Worm (Caenorhabditis elegans) whole organism, midembryonic: ENCODE data around the gene Y49F6C.6.

Experiments used
- T22C8.4 ChIP-seq: fragments of 200-800 bp; sonication (Bioruptor generic); IDR thresholded peaks from 2 replicates; pipeline ENCODE4 v1.3.6; 2022; ENCODE audit warnings: missing genetic modification characterization, missing compliant biosample characterization
- cog-1 ChIP-seq: sonication (generic microtip); optimal IDR thresholded peaks from 2 replicates; lab custom pipeline; 2016; ENCODE audit warnings: missing genetic modification characterization, missing compliant biosample characterization
- flt-1 ChIP-seq: fragments of 200-800 bp; sonication (Bioruptor generic); IDR thresholded peaks from 2 replicates; pipeline ENCODE4 v1.3.6; 2022; ENCODE audit warnings: missing genetic modification characterization, missing compliant biosample characterization
- klf-2 ChIP-seq: fragments of 200-800 bp; sonication (Bioruptor generic); conservative IDR thresholded peaks from 2 replicates; pipeline ENCODE4 v1.3.6; 2022; ENCODE audit warnings: missing genetic modification reagents, missing genetic modification characterization, missing compliant biosample characterization
- med-1 ChIP-seq: sonication (generic microtip); optimal IDR thresholded peaks from 2 replicates; lab custom pipeline; 2017; ENCODE audit warnings: missing genetic modification characterization, mild to moderate bottlenecking, missing compliant biosample characterization, antibody characterized with exemption, missing genetic modification reagents; ENCODE audit not compliant: insufficient read depth
- ref-1 ChIP-seq: fragments of 200-800 bp; sonication (Bioruptor generic); conservative IDR thresholded peaks from 2 replicates; pipeline ENCODE4 v1.3.6; 2022; ENCODE audit warnings: missing genetic modification reagents, missing genetic modification characterization, missing compliant biosample characterization
- tab-1 ChIP-seq: fragments of 200-800 bp; sonication (Bioruptor generic); IDR thresholded peaks from 2 replicates; pipeline ENCODE4 v1.3.6; 2022; ENCODE audit warnings: missing genetic modification characterization, missing compliant biosample characterization
- ztf-23 ChIP-seq: fragments of 200-800 bp; sonication (Bioruptor generic); IDR thresholded peaks from 2 replicates; pipeline ENCODE4 v1.3.6; 2022; ENCODE audit warnings: missing genetic modification reagents, missing genetic modification characterization, missing compliant biosample characterization
- ztf-29 ChIP-seq: fragments of 200-800 bp; sonication (Bioruptor generic); IDR thresholded peaks from 2 replicates; pipeline ENCODE4 v1.3.6; 2022; ENCODE audit warnings: missing genetic modification reagents, missing genetic modification characterization, missing compliant biosample characterization

The Y49F6C.6 gene

DNA sequence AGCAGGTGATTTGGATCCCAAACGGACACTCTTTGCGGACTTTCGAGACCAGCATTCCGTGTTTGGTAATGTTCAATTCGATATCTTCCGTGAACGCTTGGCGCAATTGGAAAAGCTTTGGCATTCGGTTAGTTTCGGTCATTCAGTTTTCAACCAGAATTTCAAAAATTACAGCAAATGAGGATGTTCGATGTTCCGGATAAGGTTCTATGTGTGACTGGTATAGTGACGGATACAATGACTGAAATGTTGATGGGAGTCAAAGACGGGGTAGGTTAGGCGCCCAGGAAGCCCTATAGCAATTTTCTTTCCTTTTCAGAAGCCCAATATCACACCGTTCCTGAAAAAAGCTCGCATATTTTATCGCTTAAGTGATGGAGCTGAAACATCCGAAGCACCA, 16.1 kb upstream of the Y49F6C.6 start:
- TF ChIP-seq flt-1 (GFP tag; lab: Robert Waterston, UW) (no peak), ztf-29 (GFP tag; lab: Robert Waterston, UW) (no peak), T22C8.4 (GFP tag; lab: Robert Waterston, UW) (no peak), ztf-23 (GFP tag; lab: Robert Waterston, UW) (no peak), tab-1 (no peak), cog-1 (no peak), med-1 (no peak)

DNA sequence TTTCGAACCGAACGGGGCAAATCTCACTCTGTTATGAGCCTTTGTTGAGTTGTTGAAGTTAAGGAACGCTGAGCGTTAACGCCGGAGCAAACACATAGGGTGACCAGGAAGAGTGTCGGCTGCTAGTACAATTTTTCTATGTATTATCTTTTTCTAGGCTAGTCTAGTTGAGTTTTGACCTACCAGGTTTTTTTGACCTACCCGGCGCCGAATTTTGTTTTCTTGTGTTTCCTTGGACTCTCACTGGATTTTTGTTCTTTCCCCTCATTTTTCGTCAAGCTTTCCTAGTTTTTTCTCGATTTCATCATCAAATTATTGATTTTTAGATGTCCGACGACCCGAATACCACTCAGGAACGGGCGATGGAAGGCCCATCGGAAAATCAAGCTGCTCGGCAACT, 14.5 kb upstream of the Y49F6C.6 start, which contains the start of gene T06D4.1:
Gene T06D4.1, plus strand, starts transcription at position 321 of the 400 bp plus-strand sequence.
- TF ChIP-seq flt-1 (GFP tag; lab: Robert Waterston, UW) (no peak), tab-1 (no peak), klf-2 (GFP tag; lab: Robert Waterston, UW) (no peak), ztf-23 (GFP tag; lab: Robert Waterston, UW) (no peak), T22C8.4 (GFP tag; lab: Robert Waterston, UW) (no peak), ref-1 (GFP tag; lab: Robert Waterston, UW) (no peak), med-1 (no peak), cog-1 (no peak), ztf-29 (GFP tag; lab: Robert Waterston, UW) (no peak)

- TF ChIP-seq klf-2 (GFP tag; lab: Robert Waterston, UW) (no peak), T22C8.4 (GFP tag; lab: Robert Waterston, UW) (no peak), ztf-29 (GFP tag; lab: Robert Waterston, UW) (no peak), flt-1 (GFP tag; lab: Robert Waterston, UW) (no peak), med-1 (no peak), tab-1 (no peak), cog-1 (no peak)
Observed at ce11 chrII:3378275-3378674, 11.3 kb upstream of the Y49F6C.6 start, which contains the start of gene Y49F6C.2. Gene Y49F6C.2 (plus strand): TSS chrII:3378575.

DNA sequence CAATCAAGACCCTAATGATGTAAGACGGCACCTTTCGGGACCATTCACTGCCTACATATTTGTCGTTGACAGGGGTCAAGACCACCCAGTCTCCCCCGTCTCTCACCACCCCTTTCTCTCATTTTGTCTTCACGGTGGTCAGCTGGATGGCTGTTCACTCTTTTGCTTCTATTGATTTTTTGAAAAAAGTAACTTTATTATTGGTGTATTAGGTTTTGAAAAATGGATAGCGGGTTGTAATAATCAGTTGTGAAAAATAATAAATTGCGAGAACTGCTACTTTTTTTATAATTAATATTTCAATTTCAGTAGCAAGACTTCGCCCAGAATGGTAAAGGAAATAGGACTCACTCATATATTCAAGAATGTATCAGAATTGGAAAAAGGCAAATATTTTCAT, 9.8 kb upstream of the Y49F6C.6 start, which contains the start of gene bath-9:
Gene bath-9, plus strand, starts transcription at position 301 of the 400 bp plus-strand sequence.
- no peak for TF ChIP-seq ztf-23 (GFP tag; lab: Robert Waterston, UW)
- TF ChIP-seq cog-1 = no peak
- TF ChIP-seq ztf-29 (GFP tag; lab: Robert Waterston, UW) = no peak
- no peak for TF ChIP-seq klf-2 (GFP tag; lab: Robert Waterston, UW)
- no peak for TF ChIP-seq ref-1 (GFP tag; lab: Robert Waterston, UW)
- no peak for TF ChIP-seq T22C8.4 (GFP tag; lab: Robert Waterston, UW)
- TF ChIP-seq flt-1 (GFP tag; lab: Robert Waterston, UW) = no peak
- no peak for TF ChIP-seq med-1

DNA sequence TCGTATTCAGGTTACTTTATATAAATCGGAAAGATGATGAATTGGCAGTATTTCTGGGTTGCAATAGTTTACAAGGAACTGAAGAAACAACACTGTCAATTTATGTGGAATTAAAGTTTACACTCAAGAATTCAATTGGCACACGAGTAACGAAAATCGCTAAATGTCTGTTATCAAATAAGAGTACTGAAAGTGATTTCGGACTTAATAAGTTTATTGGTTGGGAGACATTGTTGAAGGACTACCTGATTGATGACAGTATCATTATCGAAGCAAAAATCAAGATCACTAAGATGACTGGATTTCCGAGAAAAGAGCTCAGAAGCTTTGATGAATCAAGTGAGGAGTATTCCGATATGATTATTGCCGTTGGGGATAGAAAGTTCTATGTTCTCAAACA, 8.3 kb upstream of the Y49F6C.6 start:
- TF ChIP-seq T22C8.4 (GFP tag; lab: Robert Waterston, UW) (no peak), tab-1 (no peak)

- TF ChIP-seq T22C8.4 (GFP tag; lab: Robert Waterston, UW) = no peak
- no peak for TF ChIP-seq klf-2 (GFP tag; lab: Robert Waterston, UW)
- TF ChIP-seq ztf-23 (GFP tag; lab: Robert Waterston, UW) = no peak
- TF ChIP-seq tab-1 = no peak
- no peak for TF ChIP-seq med-1
- TF ChIP-seq cog-1 = no peak
- TF ChIP-seq ref-1 (GFP tag; lab: Robert Waterston, UW) = no peak
- no peak for TF ChIP-seq flt-1 (GFP tag; lab: Robert Waterston, UW)
- no peak for TF ChIP-seq ztf-29 (GFP tag; lab: Robert Waterston, UW)
Observed at ce11 chrII:3374779-3375178, 7.8 kb upstream of the Y49F6C.6 start, which contains the start of gene bath-10. Gene bath-10 (plus strand): TSS chrII:3375079.

DNA sequence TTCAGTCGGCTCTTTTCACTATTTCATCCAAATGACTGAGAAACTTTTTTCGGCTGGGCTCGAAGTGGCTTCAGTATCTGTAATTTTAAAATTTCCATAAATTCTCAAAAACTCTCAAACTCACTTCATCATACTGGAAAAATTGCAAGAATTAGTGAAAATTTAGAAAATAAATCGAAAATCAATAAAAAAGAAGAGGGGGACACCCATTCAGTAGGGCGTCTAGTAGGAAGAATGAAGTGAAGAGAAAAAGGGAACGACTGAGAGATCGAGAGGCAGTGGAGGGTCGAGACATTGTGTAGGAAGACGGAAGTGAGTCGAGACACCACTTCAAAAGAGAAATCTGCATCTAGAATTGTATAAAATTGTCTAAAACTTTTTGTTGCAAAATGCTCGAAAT, 6.9 kb upstream of the Y49F6C.6 start:
- no peak for TF ChIP-seq tab-1
- no peak for TF ChIP-seq T22C8.4 (GFP tag; lab: Robert Waterston, UW)
- no peak for TF ChIP-seq flt-1 (GFP tag; lab: Robert Waterston, UW)
- no peak for TF ChIP-seq ztf-23 (GFP tag; lab: Robert Waterston, UW)
- no peak for TF ChIP-seq ztf-29 (GFP tag; lab: Robert Waterston, UW)
- TF ChIP-seq cog-1 = no peak
- no peak for TF ChIP-seq med-1
- TF ChIP-seq ref-1 (GFP tag; lab: Robert Waterston, UW) = no peak
- no peak for TF ChIP-seq klf-2 (GFP tag; lab: Robert Waterston, UW)

- TF ChIP-seq T22C8.4 (GFP tag; lab: Robert Waterston, UW) (no peak), tab-1 (no peak), ref-1 (GFP tag; lab: Robert Waterston, UW) (no peak), med-1 (no peak), ztf-23 (GFP tag; lab: Robert Waterston, UW) (no peak), flt-1 (GFP tag; lab: Robert Waterston, UW) (no peak), klf-2 (GFP tag; lab: Robert Waterston, UW) (no peak), cog-1 (no peak), ztf-29 (GFP tag; lab: Robert Waterston, UW) (no peak)
Observed at ce11 chrII:3371010-3371409, 4.0 kb upstream of the Y49F6C.6 start, which contains the start of gene bath-23. Gene bath-23 (plus strand): TSS chrII:3371310.

ce11 chrII:3370061-3370460, 3.1 kb upstream of the Y49F6C.6 start, which contains the start of gene Y49F6C.8:
Gene Y49F6C.8 (minus strand): TSS chrII:3370111.
- TF ChIP-seq flt-1 (GFP tag; lab: Robert Waterston, UW) (no peak), ref-1 (GFP tag; lab: Robert Waterston, UW) (no peak), T22C8.4 (GFP tag; lab: Robert Waterston, UW) (no peak), cog-1 (no peak), klf-2 (GFP tag; lab: Robert Waterston, UW) (no peak), tab-1 (no peak), ztf-23 (GFP tag; lab: Robert Waterston, UW) (no peak), med-1 (no peak), ztf-29 (GFP tag; lab: Robert Waterston, UW) (no peak)

DNA sequence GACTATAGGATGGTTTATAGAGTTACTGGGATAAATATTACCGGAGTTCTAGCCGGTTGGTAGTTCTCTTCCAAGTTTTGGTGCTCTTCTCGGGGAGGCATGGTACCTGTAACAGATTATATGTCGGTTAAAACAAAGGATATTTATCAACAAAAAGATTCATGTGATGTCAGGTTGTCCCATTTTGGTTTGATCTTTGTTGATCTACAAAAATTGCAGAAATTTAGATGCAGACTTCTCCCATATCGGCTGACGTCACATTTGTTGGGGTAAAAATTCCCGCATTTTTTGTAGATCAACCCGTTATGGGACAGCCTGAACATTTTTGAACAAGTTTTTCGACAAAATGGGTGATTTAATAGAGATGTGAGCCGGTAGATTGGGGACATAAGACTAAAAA, 1.1 kb upstream of the Y49F6C.6 start, which contains the start of gene Y49F6C.7:
Gene Y49F6C.7, minus strand, starts transcription at position 101 of the 400 bp plus-strand sequence.
- no peak for TF ChIP-seq T22C8.4 (GFP tag; lab: Robert Waterston, UW)
- no peak for TF ChIP-seq ref-1 (GFP tag; lab: Robert Waterston, UW)
- TF ChIP-seq cog-1 = no peak
- TF ChIP-seq ztf-23 (GFP tag; lab: Robert Waterston, UW) = no peak
- TF ChIP-seq flt-1 (GFP tag; lab: Robert Waterston, UW) = no peak
- no peak for TF ChIP-seq med-1
- TF ChIP-seq klf-2 (GFP tag; lab: Robert Waterston, UW) = no peak
- TF ChIP-seq tab-1 = no peak
- no peak for TF ChIP-seq ztf-29 (GFP tag; lab: Robert Waterston, UW)
